Worm (Caenorhabditis elegans): ENCODE data around the gene C36E6.2.

The C36E6.2 gene

ce11 chrX:17413868-17414267, 37.6 kb upstream of the C36E6.2 start, which contains the start of gene crb-1:
Gene crb-1 (minus strand): TSS chrX:17414014.
- no peak for TF ChIP-seq nfya-1 (tag; optimal IDR thresholded peaks at IDR 0.05; ENCODE audit: insufficient read depth)
- no peak for TF ChIP-seq R02D3.7 (tag; optimal IDR thresholded peaks at IDR 0.05)
- no peak for TF ChIP-seq jun-1 (tag; optimal IDR thresholded peaks at IDR 0.05)
- no peak for TF ChIP-seq nhr-43 (tag; optimal IDR thresholded peaks at IDR 0.05; ENCODE audit: poor library complexity, severe bottlenecking)
- no peak for TF ChIP-seq nhr-28 (tag; optimal IDR thresholded peaks at IDR 0.05)
- TF ChIP-seq nhr-25 (tag; optimal IDR thresholded peaks at IDR 0.05) = no peak
- no peak for TF ChIP-seq ztf-4 (tag; optimal IDR thresholded peaks at IDR 0.05)
- TF ChIP-seq nhr-12 (tag; optimal IDR thresholded peaks at IDR 0.05) = no peak
- TF ChIP-seq unc-62 (GFP tag; optimal IDR thresholded peaks at IDR 0.05) = no peak
- TF ChIP-seq lin-39 (tag; optimal IDR thresholded peaks at IDR 0.05) = no peak
- no peak for TF ChIP-seq ztf-11 (tag; optimal IDR thresholded peaks at IDR 0.05)
- TF ChIP-seq lin-15B (tag; optimal IDR thresholded peaks at IDR 0.05) = no peak
- no peak for TF ChIP-seq nhr-77 (tag; optimal IDR thresholded peaks at IDR 0.05)
- no peak for TF ChIP-seq lsy-12 (tag; optimal IDR thresholded peaks at IDR 0.05)
- no peak for TF ChIP-seq pha-4 (tag; optimal IDR thresholded peaks at IDR 0.05)
- TF ChIP-seq elt-2 (tag; optimal IDR thresholded peaks at IDR 0.05) = no peak

ce11 chrX:17417505-17418004, 33.9 kb upstream of the C36E6.2 start:
- TF ChIP-seq skn-1 (tag; optimal IDR thresholded peaks at IDR 0.05) = no peak
- no peak for TF ChIP-seq zag-1 (tag; optimal IDR thresholded peaks at IDR 0.05)
- TF ChIP-seq lin-15B (tag; optimal IDR thresholded peaks at IDR 0.05) = no peak
- TF ChIP-seq snpc-4 (tag; optimal IDR thresholded peaks at IDR 0.05) = no peak
- TF ChIP-seq nhr-25 (tag; optimal IDR thresholded peaks at IDR 0.05) = peak; percentile 2

ce11 chrX:17419813-17420584, 31.5 kb upstream of the C36E6.2 start:
- TF ChIP-seq unc-39 (tag; optimal IDR thresholded peaks at IDR 0.05) (no peak), ztf-11 (tag; optimal IDR thresholded peaks at IDR 0.05) (no peak), nhr-11 (tag; optimal IDR thresholded peaks at IDR 0.05) (no peak), daf-12 (tag; optimal IDR thresholded peaks at IDR 0.05) (no peak), mdl-1 (tag; optimal IDR thresholded peaks at IDR 0.05) (no peak), egl-27 (tag; optimal IDR thresholded peaks at IDR 0.05) (no peak), nhr-237 (tag; optimal IDR thresholded peaks at IDR 0.05) (no peak), R02D3.7 (tag; optimal IDR thresholded peaks at IDR 0.05) (peak; percentile 22), unc-62 (GFP tag; optimal IDR thresholded peaks at IDR 0.05) (peak; percentile 45), lsy-12 (tag; optimal IDR thresholded peaks at IDR 0.05) (peak; percentile 52), nfya-1 (tag; optimal IDR thresholded peaks at IDR 0.05; ENCODE audit: insufficient read depth) (no peak), nhr-25 (tag; optimal IDR thresholded peaks at IDR 0.05) (peak; percentile 87), nhr-23 (tag; optimal IDR thresholded peaks at IDR 0.05) (peak; percentile 87), fkh-2 (tag; optimal IDR thresholded peaks at IDR 0.05) (no peak), ZK546.5 (tag; optimal IDR thresholded peaks at IDR 0.05) (no peak), fos-1 (tag; optimal IDR thresholded peaks at IDR 0.05) (peak; percentile 15), ama-1 (optimal IDR thresholded peaks at IDR 0.05) (peak; percentile 97), ceh-16 (tag; optimal IDR thresholded peaks at IDR 0.05) (no peak), jun-1 (tag; optimal IDR thresholded peaks at IDR 0.05) (no peak), elt-2 (tag; optimal IDR thresholded peaks at IDR 0.05) (no peak), mml-1 (tag; optimal IDR thresholded peaks at IDR 0.05) (no peak), ceh-82 (tag; optimal IDR thresholded peaks at IDR 0.05) (no peak), snpc-4 (tag; optimal IDR thresholded peaks at IDR 0.05) (no peak), nhr-77 (tag; optimal IDR thresholded peaks at IDR 0.05) (no peak), nhr-28 (tag; optimal IDR thresholded peaks at IDR 0.05) (no peak), elt-1 (tag; optimal IDR thresholded peaks at IDR 0.05) (no peak), zag-1 (tag; optimal IDR thresholded peaks at IDR 0.05) (no peak), pqm-1 (tag; optimal IDR thresholded peaks at IDR 0.05) (no peak), lin-39 (tag; optimal IDR thresholded peaks at IDR 0.05) (no peak), lin-15B (tag; optimal IDR thresholded peaks at IDR 0.05) (no peak), nhr-67 (tag; optimal IDR thresholded peaks at IDR 0.05) (no peak), nhr-12 (tag; optimal IDR thresholded peaks at IDR 0.05) (no peak), fkh-10 (GFP tag; optimal IDR thresholded peaks at IDR 0.05) (no peak), elt-3 (tag; optimal IDR thresholded peaks at IDR 0.05) (peak in 2 of 3 experiments; percentile 28 to 58), sea-2 (GFP tag; optimal IDR thresholded peaks at IDR 0.05) (no peak), ceh-28 (tag; optimal IDR thresholded peaks at IDR 0.05) (peak; percentile 48), ceh-9 (tag; optimal IDR thresholded peaks at IDR 0.05) (no peak), aly-2 (tag; optimal IDR thresholded peaks at IDR 0.05) (no peak), hmg-11 (tag; optimal IDR thresholded peaks at IDR 0.05) (peak; percentile 5), eor-1 (tag; optimal IDR thresholded peaks at IDR 0.05) (no peak), tbx-2 (tag; optimal IDR thresholded peaks at IDR 0.05) (peak; percentile 69), pha-4 (tag; optimal IDR thresholded peaks at IDR 0.05) (no peak), nhr-43 (tag; optimal IDR thresholded peaks at IDR 0.05; ENCODE audit: poor library complexity, severe bottlenecking) (peak; percentile 81), skn-1 (tag; optimal IDR thresholded peaks at IDR 0.05) (no peak)

All from whole organism, L3 larva.